Worm (Caenorhabditis elegans) whole organism, L4 larva: ENCODE measurements around the gene D1086.11.

Experiments used
- F37D6.2 ChIP-seq: sonication (generic microtip); optimal IDR thresholded peaks from 2 replicates; lab custom pipeline; 2016; ENCODE audit warnings: mild to moderate bottlenecking, missing genetic modification characterization, missing compliant biosample characterization
- T20F7.1 ChIP-seq: fragments of 200-800 bp; sonication (Bioruptor generic); optimal IDR thresholded peaks from 2 replicates; lab custom pipeline; 2018; ENCODE audit warnings: mild to moderate bottlenecking, missing genetic modification characterization, missing compliant biosample characterization
- Y75B8A.6 ChIP-seq: fragments of 200-800 bp; sonication (Bioruptor generic); IDR thresholded peaks from 2 replicates; pipeline ENCODE4 v1.3.6; 2022; ENCODE audit warnings: missing genetic modification reagents, missing genetic modification characterization, missing compliant biosample characterization
- aha-1 ChIP-seq: fragments of 150-350 bp; peaks from one replicate; lab custom pipeline; 2014; ENCODE audit warnings: missing biosample characterization, missing genetic modification characterization
- ama-1 ChIP-seq: fragments of 150-350 bp; optimal IDR thresholded peaks from 2 replicates; lab custom pipeline; 2014; ENCODE audit warnings: inconsistent platforms, mixed read lengths
- ceh-20 ChIP-seq: fragments of 200-800 bp; sonication (Bioruptor generic); IDR thresholded peaks from 2 replicates; pipeline ENCODE4 v1.3.6; 2022; ENCODE audit warnings: missing genetic modification reagents, missing genetic modification characterization, missing compliant biosample characterization
- ceh-44 ChIP-seq: fragments of 200-800 bp; sonication (Bioruptor generic); IDR thresholded peaks from 2 replicates; pipeline ENCODE4 v1.3.6; 2022; ENCODE audit warnings: missing genetic modification reagents, missing genetic modification characterization, missing compliant biosample characterization
- daf-16 ChIP-seq, 3 experiments: sonication (generic microtip); optimal IDR thresholded peaks; 2 replicates each; lab custom pipeline; 2016 to 2017; ENCODE audit warnings: missing genetic modification characterization in 3 of 3, missing genetic modification reagents in 3 of 3, mild to moderate bottlenecking in 2 of 3, missing compliant biosample characterization in 2 of 3, missing biosample characterization in 1 of 3, moderate library complexity in 1 of 3
- daf-19 ChIP-seq: fragments of 200-800 bp; sonication (Bioruptor generic); conservative IDR thresholded peaks from 2 replicates; pipeline ENCODE4 v1.3.6; 2022; ENCODE audit warnings: missing genetic modification characterization, missing compliant biosample characterization
- daf-8 ChIP-seq: fragments of 200-800 bp; sonication (Bioruptor generic); IDR thresholded peaks from 2 replicates; pipeline ENCODE4 v1.3.6; 2022; ENCODE audit warnings: missing genetic modification characterization, missing compliant biosample characterization
- dmd-6 ChIP-seq: fragments of 200-800 bp; sonication (Bioruptor generic); IDR thresholded peaks from 2 replicates; pipeline ENCODE4 v1.3.6; 2022; ENCODE audit warnings: missing genetic modification reagents, missing genetic modification characterization, missing compliant biosample characterization
- dmd-9 ChIP-seq: fragments of 200-800 bp; sonication (Bioruptor generic); IDR thresholded peaks from 2 replicates; pipeline ENCODE4 v1.3.6; 2022; ENCODE audit warnings: missing genetic modification reagents, missing genetic modification characterization, missing compliant biosample characterization
- duxl-1 ChIP-seq: sonication (generic microtip); optimal IDR thresholded peaks from 2 replicates; lab custom pipeline; 2016; ENCODE audit warnings: mild to moderate bottlenecking, missing genetic modification characterization, moderate library complexity, missing compliant biosample characterization; ENCODE audit not compliant: poor library complexity
- dve-1 ChIP-seq: sonication (generic microtip); optimal IDR thresholded peaks from 2 replicates; lab custom pipeline; 2017; ENCODE audit warnings: antibody characterized with exemption, mild to moderate bottlenecking, missing genetic modification characterization, missing compliant biosample characterization; ENCODE audit not compliant: insufficient read depth
- egl-27 ChIP-seq: sonication (generic microtip); optimal IDR thresholded peaks from 3 replicates; lab custom pipeline; 2017; ENCODE audit warnings: missing biosample characterization, missing genetic modification reagents, missing genetic modification characterization
- hlh-11 ChIP-seq: fragments of 200-800 bp; sonication (Bioruptor generic); optimal IDR thresholded peaks from 2 replicates; lab custom pipeline; 2018; ENCODE audit warnings: mild to moderate bottlenecking, missing genetic modification characterization, missing compliant biosample characterization
- hlh-30 ChIP-seq: sonication (generic microtip); optimal IDR thresholded peaks from 2 replicates; lab custom pipeline; 2017; ENCODE audit warnings: antibody characterized with exemption, mild to moderate bottlenecking, missing genetic modification characterization, missing compliant biosample characterization; ENCODE audit not compliant: insufficient read depth
- jun-1 ChIP-seq: fragments of 150-350 bp; optimal IDR thresholded peaks from 2 replicates; lab custom pipeline; 2014; ENCODE audit warnings: missing biosample characterization, missing genetic modification reagents, missing genetic modification characterization
- lin-13 ChIP-seq: fragments of 150-350 bp; optimal IDR thresholded peaks from 2 replicates; lab custom pipeline; 2014; ENCODE audit warnings: missing biosample characterization, missing genetic modification reagents, missing genetic modification characterization
- lir-3 ChIP-seq: sonication (generic microtip); optimal IDR thresholded peaks from 2 replicates; lab custom pipeline; 2016; ENCODE audit warnings: mild to moderate bottlenecking, missing genetic modification characterization, missing compliant biosample characterization
- madf-9 ChIP-seq: fragments of 200-800 bp; sonication (Bioruptor generic); conservative IDR thresholded peaks from 2 replicates; pipeline ENCODE4 v1.3.6; 2022; ENCODE audit warnings: missing genetic modification reagents, missing genetic modification characterization, missing compliant biosample characterization
- mdl-1 ChIP-seq, 2 experiments: fragments of 150-350 bp in 1 of 2; sonication (generic microtip) in 1 of 2; optimal IDR thresholded peaks; 2 replicates each; lab custom pipeline; 2014 to 2017; ENCODE audit warnings: missing biosample characterization in 2 of 2, missing genetic modification characterization in 2 of 2
- mes-2 ChIP-seq: sonication (generic microtip); optimal IDR thresholded peaks from 2 replicates; lab custom pipeline; 2016; ENCODE audit warnings: missing genotype, mild to moderate bottlenecking, missing genetic modification characterization, missing compliant biosample characterization; ENCODE audit not compliant: poor library complexity, severe bottlenecking
- mxl-2 ChIP-seq: fragments of 200-800 bp; sonication (Bioruptor generic); conservative IDR thresholded peaks from 2 replicates; pipeline ENCODE4 v1.3.6; 2022; ENCODE audit warnings: missing genetic modification reagents, missing genetic modification characterization, missing compliant biosample characterization
- mxl-3 ChIP-seq: fragments of 200-800 bp; sonication (Bioruptor generic); optimal IDR thresholded peaks from 2 replicates; lab custom pipeline; 2018; ENCODE audit warnings: mild to moderate bottlenecking, missing genetic modification characterization, missing compliant biosample characterization
- nhr-10 ChIP-seq: fragments of 150-350 bp; optimal IDR thresholded peaks from 2 replicates; lab custom pipeline; 2014; ENCODE audit warnings: missing biosample characterization, missing genetic modification characterization
- nhr-111 ChIP-seq: fragments of 200-800 bp; sonication (Bioruptor generic); optimal IDR thresholded peaks from 2 replicates; lab custom pipeline; 2018; ENCODE audit warnings: mild to moderate bottlenecking, missing genetic modification characterization, missing compliant biosample characterization
- nhr-25 ChIP-seq: sonication (generic microtip); optimal IDR thresholded peaks from 2 replicates; lab custom pipeline; 2017; ENCODE audit warnings: missing genetic modification characterization, mild to moderate bottlenecking, missing compliant biosample characterization, antibody characterized with exemption, moderate library complexity, borderline replicate concordance; ENCODE audit not compliant: insufficient read depth
- nhr-6 ChIP-seq: fragments of 150-350 bp; optimal IDR thresholded peaks from 2 replicates; lab custom pipeline; 2014; ENCODE audit warnings: missing biosample characterization, missing genetic modification characterization
- pha-4 ChIP-seq, 2 experiments: fragments of 150-350 bp in 1 of 2; fragments of 200-800 bp in 1 of 2; sonication (Bioruptor generic) in 1 of 2; IDR thresholded peaks in 1 of 2; optimal IDR thresholded peaks in 1 of 2; 2 replicates each; pipeline versions ENCODE4 v1.3.6 to Lab custom; 2014 to 2022; ENCODE audit warnings: missing genetic modification characterization in 2 of 2, missing genetic modification reagents in 2 of 2, missing biosample characterization in 1 of 2, missing compliant biosample characterization in 1 of 2
- saeg-2 ChIP-seq: fragments of 200-800 bp; sonication (Bioruptor generic); IDR thresholded peaks from 2 replicates; pipeline ENCODE4 v1.3.6; 2022; ENCODE audit warnings: missing genetic modification reagents, missing genetic modification characterization, missing compliant biosample characterization
- set-16 ChIP-seq: fragments of 200-800 bp; sonication (Bioruptor generic); IDR thresholded peaks from 2 replicates; pipeline ENCODE4 v1.3.6; 2022; ENCODE audit warnings: missing genetic modification reagents, missing genetic modification characterization, missing compliant biosample characterization
- spr-3 ChIP-seq: fragments of 200-800 bp; sonication (Bioruptor generic); optimal IDR thresholded peaks from 2 replicates; lab custom pipeline; 2018; ENCODE audit warnings: mild to moderate bottlenecking, missing genetic modification characterization, missing compliant biosample characterization
- tra-1 ChIP-seq: fragments of 200-800 bp; sonication (Bioruptor generic); IDR thresholded peaks from 2 replicates; pipeline ENCODE4 v1.3.6; 2022; ENCODE audit warnings: missing genetic modification reagents, missing genetic modification characterization, missing compliant biosample characterization
- unc-62 ChIP-seq, 3 experiments: fragments of 150-350 bp in 1 of 3; sonication (generic microtip); optimal IDR thresholded peaks in 2 of 3; peaks in 1 of 3; 1 replicate in 1 of 3; 2 replicates in 2 of 3; lab custom pipeline; 2014 to 2017; ENCODE audit warnings: missing biosample characterization in 3 of 3, missing genetic modification characterization in 3 of 3, missing genetic modification reagents in 3 of 3, missing genotype in 1 of 3
- zfp-2 ChIP-seq: sonication (generic microtip); optimal IDR thresholded peaks from 2 replicates; lab custom pipeline; 2016; ENCODE audit warnings: mild to moderate bottlenecking, missing genetic modification characterization, missing compliant biosample characterization
- ztf-11 ChIP-seq: fragments of 150-350 bp; optimal IDR thresholded peaks from 2 replicates; lab custom pipeline; 2014; ENCODE audit warnings: missing biosample characterization, missing genetic modification characterization
- ztf-7 ChIP-seq: fragments of 150-350 bp; optimal IDR thresholded peaks from 2 replicates; lab custom pipeline; 2014; ENCODE audit warnings: missing biosample characterization, missing genetic modification characterization

The D1086.11 gene

DNA sequence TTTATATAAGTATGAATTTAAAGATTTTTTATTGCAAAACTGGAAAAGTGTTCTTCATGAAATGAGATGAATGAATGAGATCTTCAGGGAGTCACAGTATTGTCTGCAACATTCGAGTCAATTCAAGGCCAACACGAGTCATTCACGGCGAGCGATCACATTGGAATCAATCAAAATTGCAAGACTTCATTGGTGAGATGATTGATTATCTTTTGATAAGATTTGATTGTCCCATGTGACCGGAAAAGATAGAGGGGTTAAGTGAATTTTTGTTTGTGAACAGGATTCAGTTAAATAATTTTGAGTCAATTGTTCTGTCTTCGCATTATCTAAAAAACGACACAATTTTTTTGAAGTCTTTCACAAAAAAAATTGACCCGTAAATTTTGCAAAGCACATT is 20.7 kb downstream of the D1086.11 start (continued):
- TF ChIP-seq zfp-2 (tag; lab: Kevin White, UChicago), result no peak
- TF ChIP-seq ztf-7, result no peak

DNA sequence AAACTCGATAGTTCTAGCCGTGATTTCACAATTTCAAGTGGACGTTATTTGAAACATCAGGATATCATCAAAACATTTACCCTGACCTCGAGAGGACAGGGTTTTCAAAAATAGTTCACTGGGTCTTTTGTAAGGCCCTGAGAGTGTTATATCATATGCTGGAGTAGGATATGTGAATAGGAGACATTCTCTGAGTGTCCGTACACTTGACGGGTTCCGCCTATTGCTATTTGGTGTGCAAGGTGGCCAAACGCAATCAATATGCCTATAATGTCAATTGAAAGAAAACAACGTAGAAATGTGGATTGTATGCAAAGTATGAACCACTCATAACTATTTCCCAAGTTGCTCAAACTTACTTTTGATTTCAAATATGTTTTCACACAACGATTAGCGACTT is 23.1 kb downstream of the D1086.11 start:
- TF ChIP-seq daf-8 (GFP tag; lab: Robert Waterston, UW) (no peak), set-16 (no peak), unc-62 (GFP tag; optimal IDR thresholded peaks at IDR 0.05 in 1 of 2; lab: Kevin White, UChicago) (peak in 1 of 2 experiments; percentile 45), unc-62 (tag; optimal IDR thresholded peaks at IDR 0.05; lab: Kevin White, UChicago) (no peak), dmd-9 (GFP tag; lab: Robert Waterston, UW) (no peak)
- TF ChIP-seq, all 104 proteins: peak for 1

DNA sequence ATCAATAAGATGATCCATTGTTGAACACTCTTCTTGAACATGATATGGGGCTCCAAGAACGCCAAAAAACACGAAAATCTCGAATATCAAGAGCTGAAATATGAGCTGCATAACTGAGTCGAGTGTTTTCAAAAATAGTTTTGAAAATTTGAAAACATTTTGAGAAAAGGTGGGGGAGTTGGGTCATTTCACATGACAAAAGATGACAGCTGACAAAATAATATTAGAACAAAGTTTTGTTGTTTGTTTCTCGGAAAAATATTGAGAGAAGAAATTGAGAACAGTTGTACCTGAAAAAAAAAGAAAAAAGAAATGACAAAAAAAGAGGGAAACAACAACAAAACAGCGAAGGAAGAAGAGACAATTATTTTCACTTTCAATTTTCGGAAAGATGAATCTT is 24.3 kb downstream of the D1086.11 start, which contains the start of the genes D1086.2 and D1086.1:
D1086.2 (minus strand) TSS at position 150 of the 400 bp plus-strand sequence.
D1086.1 (plus strand) TSS at position 340 of the 400 bp plus-strand sequence.
- TF ChIP-seq egl-27 (tag; lab: Kevin White, UChicago) (no peak), tra-1 (GFP tag; lab: Robert Waterston, UW) (no peak), ztf-11 (tag; lab: Kevin White, UChicago) (no peak), spr-3 (GFP tag; lab: Kevin White, UChicago) (no peak), aha-1 (tag; lab: Kevin White, UChicago) (peak; percentile 39), ama-1 (lab: Kevin White, UChicago) (no peak), daf-19 (GFP tag; lab: Robert Waterston, UW) (no peak), dve-1 (tag; lab: Kevin White, UChicago) (no peak), zfp-2 (tag; lab: Kevin White, UChicago) (no peak), ceh-44 (GFP tag; lab: Robert Waterston, UW) (no peak), daf-16 (GFP tag; optimal IDR thresholded peaks at IDR 0.05; lab: Kevin White, UChicago) (peak in 1 of 2 experiments; percentile 94), daf-16 (tag; optimal IDR thresholded peaks at IDR 0.05; lab: Kevin White, UChicago) (no peak), pha-4 (GFP tag; IDR thresholded peaks at IDR 0.05; lab: Robert Waterston, UW) (no peak), pha-4 (tag; optimal IDR thresholded peaks at IDR 0.05; lab: Kevin White, UChicago) (no peak), mes-2 (tag; lab: Kevin White, UChicago) (no peak), dmd-6 (GFP tag; lab: Robert Waterston, UW) (no peak), jun-1 (no peak), nhr-10 (tag; lab: Kevin White, UChicago) (no peak)

DNA sequence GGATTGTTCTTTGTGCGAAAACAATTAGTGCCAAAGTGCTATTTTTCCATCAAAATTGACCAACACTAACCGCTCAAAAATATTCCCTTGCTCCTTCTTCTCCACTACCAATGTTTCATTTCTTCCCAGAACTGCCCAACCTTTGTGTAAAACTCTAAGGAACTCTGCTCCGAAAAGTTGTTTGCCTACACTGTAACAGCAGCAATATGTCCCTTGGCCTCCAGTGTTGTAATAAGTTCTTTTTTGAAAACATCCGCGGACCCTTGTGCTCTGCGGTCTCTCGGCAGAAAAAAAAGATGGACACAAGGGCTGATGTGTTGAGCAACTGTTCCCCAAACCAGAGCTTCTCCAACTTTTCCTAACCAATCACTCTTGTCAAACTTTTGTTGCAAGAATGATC is 26.6 kb downstream of the D1086.11 start, which contains the start of gene D1086.12:
D1086.12 (plus strand) TSS at position 301 of the 400 bp plus-strand sequence.
- peak; percentile 23 for TF ChIP-seq hlh-11 (tag; lab: Kevin White, UChicago)
- TF ChIP-seq mdl-1 (tag; optimal IDR thresholded peaks at IDR 0.05; lab: Kevin White, UChicago), result no peak
- peak in 1 of 2 experiments; percentile 59 for TF ChIP-seq daf-16 (GFP tag; optimal IDR thresholded peaks at IDR 0.05; lab: Kevin White, UChicago)
- no peak for TF ChIP-seq daf-16 (tag; optimal IDR thresholded peaks at IDR 0.05; lab: Kevin White, UChicago)

DNA sequence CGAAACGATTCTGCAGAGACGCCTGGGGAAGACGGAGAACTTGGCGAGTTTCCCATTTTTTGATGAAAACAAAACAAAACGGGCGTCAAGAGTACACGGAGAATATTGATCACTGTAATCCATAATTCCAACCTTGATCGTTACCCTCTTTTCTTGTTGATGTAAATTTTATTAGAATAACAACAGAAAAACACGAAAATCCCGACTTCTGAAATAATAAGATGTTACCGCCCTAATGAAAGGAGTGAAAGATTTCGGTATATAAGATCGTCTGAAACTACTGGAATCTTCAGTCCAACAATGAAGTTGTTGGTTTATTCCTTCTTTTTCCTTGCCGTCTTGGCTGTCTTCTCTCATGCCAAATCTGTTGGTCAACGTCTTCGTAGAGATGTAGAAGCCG is 29.7 kb downstream of the D1086.11 start, which contains the start of gene D1086.9:
D1086.9 (plus strand) TSS at position 301 of the 400 bp plus-strand sequence.
- TF ChIP-seq nhr-25 (tag; lab: Kevin White, UChicago), result no peak
- TF ChIP-seq zfp-2 (tag; lab: Kevin White, UChicago), result no peak
- TF ChIP-seq T20F7.1 (GFP tag; lab: Kevin White, UChicago), result no peak
- no peak for TF ChIP-seq lir-3
- no peak for TF ChIP-seq ama-1 (lab: Kevin White, UChicago)
- no peak for TF ChIP-seq mxl-2 (GFP tag; lab: Robert Waterston, UW)
- no peak for TF ChIP-seq ceh-20 (GFP tag; lab: Robert Waterston, UW)
- no peak for TF ChIP-seq Y75B8A.6 (GFP tag; lab: Robert Waterston, UW)
- TF ChIP-seq madf-9 (GFP tag; lab: Robert Waterston, UW), result no peak
- no peak for TF ChIP-seq F37D6.2 (tag; lab: Kevin White, UChicago)
- TF ChIP-seq hlh-30, result no peak
- TF ChIP-seq lin-13, result no peak
- TF ChIP-seq aha-1 (tag; lab: Kevin White, UChicago), result no peak
- TF ChIP-seq dve-1 (tag; lab: Kevin White, UChicago), result no peak
- no peak for TF ChIP-seq nhr-6 (tag; lab: Kevin White, UChicago)
- no peak for TF ChIP-seq duxl-1 (tag; lab: Kevin White, UChicago)
- no peak for TF ChIP-seq egl-27 (tag; lab: Kevin White, UChicago)
- TF ChIP-seq nhr-111 (GFP tag; lab: Kevin White, UChicago), result no peak
- no peak for TF ChIP-seq mxl-3 (GFP tag; lab: Kevin White, UChicago)
- no peak for TF ChIP-seq saeg-2 (GFP tag; lab: Robert Waterston, UW)
